Worm (Caenorhabditis elegans) whole organism, L1 larva: Measurements from ENCODE around the gene T11F9.7.

ENCODE experiments used
- ama-1 ChIP-seq: fragments of 150-350 bp; optimal IDR thresholded peaks from 2 replicates; lab custom pipeline; 2014
- fos-1 ChIP-seq: fragments of 150-350 bp; optimal IDR thresholded peaks from 2 replicates; lab custom pipeline; 2014; ENCODE audit warnings: missing biosample characterization, missing genetic modification characterization
- isw-1 ChIP-seq: fragments of 200-800 bp; sonication (Bioruptor generic); IDR thresholded peaks from 2 replicates; pipeline ENCODE4 v1.3.6; 2022; ENCODE audit warnings: missing genetic modification characterization, missing compliant biosample characterization
- lin-13 ChIP-seq: fragments of 150-350 bp; optimal IDR thresholded peaks from 2 replicates; lab custom pipeline; 2014; ENCODE audit warnings: missing biosample characterization, missing genetic modification reagents, missing genetic modification characterization
- nhr-77 ChIP-seq: fragments of 150-350 bp; optimal IDR thresholded peaks from 2 replicates; lab custom pipeline; 2014; ENCODE audit warnings: missing biosample characterization, missing genetic modification characterization
- snpc-4 ChIP-seq: fragments of 150-350 bp; optimal IDR thresholded peaks from 2 replicates; lab custom pipeline; 2014; ENCODE audit warnings: missing biosample characterization, missing genetic modification characterization
- sptf-1 ChIP-seq: fragments of 150-350 bp; optimal IDR thresholded peaks from 2 replicates; lab custom pipeline; 2014; ENCODE audit warnings: missing biosample characterization, missing genetic modification characterization
- tlp-1 ChIP-seq: fragments of 150-350 bp; optimal IDR thresholded peaks from 2 replicates; lab custom pipeline; 2014; ENCODE audit warnings: missing biosample characterization, missing genetic modification characterization
- xbp-1 ChIP-seq: sonication (generic microtip); optimal IDR thresholded peaks from 2 replicates; lab custom pipeline; 2016; ENCODE audit warnings: missing genetic modification characterization, missing compliant biosample characterization

DNA sequence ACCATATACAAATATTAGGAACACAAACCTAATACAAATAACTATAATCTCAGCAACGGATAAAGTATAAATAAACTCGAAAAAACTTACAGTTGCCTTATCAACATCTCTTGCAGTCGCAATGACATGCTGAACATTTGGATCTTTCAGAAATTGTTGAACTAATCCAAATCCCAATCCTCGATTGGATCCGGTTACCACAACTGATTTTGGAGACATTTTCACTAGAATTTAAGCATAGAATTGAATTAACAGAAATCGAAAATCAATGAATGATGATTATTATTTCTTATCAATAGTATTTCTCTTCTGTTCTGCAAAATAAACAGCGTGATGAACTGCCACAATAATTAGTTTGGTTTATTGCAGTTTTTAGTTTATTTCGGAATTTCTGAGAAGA lies 44.5 kb downstream of the T11F9.7 start, which contains the start of the genes C55A6.11 and C55A6.7:
- TF ChIP-seq isw-1 (no peak), ama-1 (lab: Kevin White, UChicago) (no peak), tlp-1 (tag; lab: Kevin White, UChicago) (no peak), xbp-1 (no peak), snpc-4 (tag; lab: Kevin White, UChicago) (no peak), sptf-1 (tag; lab: Kevin White, UChicago) (no peak), fos-1 (no peak), lin-13 (no peak), nhr-77 (tag; lab: Kevin White, UChicago) (no peak)
